Fruit fly (Drosophila melanogaster) S2 (cell line): ENCODE results near the gene tsh.

ENCODE experiments used
- CG8478 ChIP-seq: fragments of >200 bp; optimal IDR thresholded peaks from 2 replicates; lab custom pipeline; 2018
- CTCF ChIP-seq, 2 experiments: fragments of >200 bp; optimal IDR thresholded peaks; 2 replicates each; lab custom pipeline; 2018

DNA sequence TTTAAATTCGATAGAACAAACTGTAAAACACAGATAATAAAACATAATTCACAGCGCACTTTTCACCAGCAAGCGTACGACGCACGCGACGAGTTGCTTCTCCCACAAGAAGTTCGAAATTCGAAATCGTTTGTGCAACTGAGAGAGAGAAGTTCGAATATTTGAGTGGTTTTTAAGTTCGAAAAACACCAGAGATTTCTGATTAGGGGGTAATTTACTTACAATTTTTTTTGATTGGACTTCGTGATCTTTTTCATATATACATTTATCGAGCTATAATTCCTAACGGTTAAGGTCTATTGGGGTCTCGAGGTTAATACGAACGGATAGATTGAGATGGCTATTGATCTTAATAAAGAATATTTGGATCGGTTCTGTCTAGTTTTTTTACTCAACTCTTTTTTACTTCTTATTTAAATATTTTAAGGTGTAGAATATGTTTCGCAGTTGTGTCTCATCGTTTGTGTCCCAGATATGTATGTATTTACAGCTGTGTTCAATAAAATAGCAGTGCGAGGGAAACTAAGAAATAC lies 33.0 kb upstream of the tsh start, which contains the start of gene CG31612:
- TF ChIP-seq CG8478 (lab: Kevin White, UChicago) (no peak), CTCF (optimal IDR thresholded peaks at IDR 0.05; lab: Kevin White, UChicago) (no peak)
